Worm (Caenorhabditis elegans): ENCODE results near the gene C50E3.13.

- TF ChIP-seq pes-1 (GFP tag; IDR thresholded peaks at IDR 0.05) (no peak), ama-1 (optimal IDR thresholded peaks at IDR 0.05) (no peak), tbx-37 (GFP tag; conservative IDR thresholded peaks at IDR 0.05) (no peak), hmg-4 (GFP tag; optimal IDR thresholded peaks at IDR 0.05) (no peak)
These were observed 12.0 kb downstream of the C50E3.13 start, which contains the start of gene clec-215 for ce11 chrV:7612044-7612443.

All from whole organism, early embryonic.